Worm (Caenorhabditis elegans): ENCODE data around the gene str-40.

- TF ChIP-seq him-1 (tag; optimal IDR thresholded peaks at IDR 0.05) (no peak), dao-5 (tag; optimal IDR thresholded peaks at IDR 0.05) (no peak)
Observed at ce11 chrV:3038058-3038457, 30.9 kb downstream of the str-40 start.

All from whole organism, L4/young adult.